Fruit fly (Drosophila melanogaster) whole organism, pupa: Measurements from ENCODE around the gene CG8861.

Experiments
- CG10348 ChIP-seq: fragments of 200-800 bp; sonication (Bioruptor generic); IDR thresholded peaks from 2 replicates; pipeline ENCODE4 v1.3.6; 2022; ENCODE audit warnings: missing biosample characterization, missing genetic modification characterization
- CG12605 ChIP-seq: fragments of 200-800 bp; sonication (Bioruptor generic); IDR thresholded peaks from 2 replicates; pipeline ENCODE4 v1.3.6; 2022; ENCODE audit warnings: missing biosample characterization, missing genetic modification characterization
- CG13204 ChIP-seq: fragments of 200-800 bp; sonication (Bioruptor generic); optimal IDR thresholded peaks from 2 replicates; lab custom pipeline; 2018; ENCODE audit warnings: missing biosample characterization, mild to moderate bottlenecking, missing genetic modification characterization, moderate library complexity
- CG14655 ChIP-seq: fragments of 200-800 bp; sonication (Bioruptor generic); optimal IDR thresholded peaks from 3 replicates; lab custom pipeline; 2017; ENCODE audit warnings: mild to moderate bottlenecking, missing biosample characterization, missing genetic modification reagents, missing genetic modification characterization
- CG15710 ChIP-seq: fragments of 200-800 bp; sonication (Bioruptor generic); optimal IDR thresholded peaks from 2 replicates; lab custom pipeline; 2018; ENCODE audit warnings: missing biosample characterization, mild to moderate bottlenecking, missing genetic modification characterization, moderate library complexity
- CG17806 ChIP-seq: fragments of 200-800 bp; sonication (Bioruptor generic); optimal IDR thresholded peaks from 2 replicates; lab custom pipeline; 2018; ENCODE audit warnings: missing biosample characterization, mild to moderate bottlenecking, missing genetic modification characterization, moderate library complexity
- CG32121 ChIP-seq: fragments of 200-800 bp; sonication (Bioruptor generic); IDR thresholded peaks from 2 replicates; pipeline ENCODE4 v1.3.6; 2022; ENCODE audit warnings: missing biosample characterization, missing genetic modification characterization
- CG34367 ChIP-seq: fragments of 200-800 bp; sonication (Bioruptor generic); optimal IDR thresholded peaks from 2 replicates; lab custom pipeline; 2018; ENCODE audit warnings: missing biosample characterization, mild to moderate bottlenecking, missing genetic modification characterization
- CG4496 ChIP-seq: fragments of 200-800 bp; sonication (Bioruptor generic); IDR thresholded peaks from 3 replicates; pipeline ENCODE4 v1.3.6; 2022; ENCODE audit warnings: missing biosample characterization, missing genetic modification characterization
- CG8159 ChIP-seq: fragments of 200-800 bp; sonication (Bioruptor generic); optimal IDR thresholded peaks from 3 replicates; lab custom pipeline; 2018; ENCODE audit warnings: missing biosample characterization, mild to moderate bottlenecking, missing genetic modification characterization, moderate library complexity
- CG8301 ChIP-seq: fragments of 200-800 bp; sonication (Bioruptor generic); optimal IDR thresholded peaks from 2 replicates; lab custom pipeline; 2018; ENCODE audit warnings: missing biosample characterization, mild to moderate bottlenecking, missing genetic modification characterization
- CG9948 ChIP-seq: fragments of 200-800 bp; sonication (Bioruptor generic); optimal IDR thresholded peaks from 2 replicates; lab custom pipeline; 2018; ENCODE audit warnings: missing biosample characterization, mild to moderate bottlenecking, missing genetic modification characterization, moderate library complexity
- D1 ChIP-seq: fragments of 200-800 bp; sonication (Bioruptor generic); optimal IDR thresholded peaks from 2 replicates; lab custom pipeline; 2018; ENCODE audit warnings: missing biosample characterization, mild to moderate bottlenecking, missing genetic modification characterization, moderate library complexity
- EcR ChIP-seq: fragments of 200-800 bp; sonication (Bioruptor generic); optimal IDR thresholded peaks from 3 replicates; lab custom pipeline; 2019; ENCODE audit warnings: missing biosample characterization, missing genetic modification characterization, mild to moderate bottlenecking, moderate library complexity, missing genetic modification reagents
- Ets98B ChIP-seq: fragments of 200-800 bp; sonication (Bioruptor generic); IDR thresholded peaks from 2 replicates; pipeline ENCODE4 v1.3.6; 2022; ENCODE audit warnings: missing biosample characterization, missing genetic modification characterization
- Pif1A ChIP-seq: fragments of 200-800 bp; sonication (Bioruptor generic); optimal IDR thresholded peaks from 3 replicates; lab custom pipeline; 2016; ENCODE audit warnings: missing biosample characterization, missing genetic modification characterization
- Pif1B ChIP-seq: fragments of 200-800 bp; sonication (Bioruptor generic); optimal IDR thresholded peaks from 3 replicates; lab custom pipeline; 2016; ENCODE audit warnings: missing biosample characterization, missing genetic modification characterization
- Snoo ChIP-seq: fragments of 200-800 bp; sonication (Bioruptor generic); optimal IDR thresholded peaks from 3 replicates; lab custom pipeline; 2017; ENCODE audit warnings: missing biosample characterization, mild to moderate bottlenecking, missing genetic modification characterization, inconsistent platforms
- fd96Ca ChIP-seq: fragments of 200-800 bp; sonication (Bioruptor generic); IDR thresholded peaks from 3 replicates; pipeline ENCODE4 v1.3.6; 2022; ENCODE audit warnings: missing biosample characterization, missing genetic modification characterization
- gl ChIP-seq: fragments of 200-800 bp; sonication (Bioruptor generic); optimal IDR thresholded peaks from 2 replicates; lab custom pipeline; 2018; ENCODE audit warnings: missing biosample characterization, mild to moderate bottlenecking, missing genetic modification characterization
- rn ChIP-seq: fragments of 200-800 bp; sonication (Bioruptor generic); IDR thresholded peaks from 2 replicates; pipeline ENCODE4 v1.3.6; 2022; ENCODE audit warnings: missing biosample characterization, missing genetic modification characterization

The CG8861 gene

DNA sequence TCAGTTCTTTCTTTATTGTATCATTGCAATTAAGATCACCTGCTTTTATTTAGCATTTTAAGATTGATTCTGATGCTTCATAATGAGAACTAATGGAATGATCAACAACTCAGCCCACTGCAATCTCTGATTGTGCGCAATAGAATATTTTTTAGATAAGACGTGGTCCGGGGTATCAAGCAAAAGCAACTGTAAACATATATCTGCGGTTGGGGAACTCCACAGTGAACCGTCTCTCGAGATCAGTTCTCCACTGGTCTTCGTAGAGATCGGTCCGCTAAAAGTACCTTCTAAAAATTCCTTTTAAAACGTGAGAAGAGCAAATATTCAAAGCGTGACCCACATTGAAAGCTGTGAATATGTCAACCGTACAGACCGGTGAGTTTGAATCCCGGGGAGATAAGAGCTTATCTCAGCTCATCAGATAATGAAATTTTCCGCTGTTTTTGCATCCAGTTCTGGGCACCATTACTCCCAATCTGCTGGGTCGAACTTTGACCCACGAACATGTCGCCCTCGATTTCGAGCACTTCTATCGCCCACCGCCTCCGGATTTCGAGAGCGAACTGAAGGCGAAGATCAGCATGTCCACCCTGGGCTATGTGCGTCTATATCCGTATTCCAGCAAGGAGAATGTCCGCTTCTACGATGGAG is 34.9 kb upstream of the CG8861 start, which contains the start of gene CG18473:
TSS of gene CG18473 (plus strand) at position 240 of the 654 bp plus-strand sequence.
- TF ChIP-seq EcR (GFP tag; lab: Kevin White, UChicago) = no peak
- no peak for TF ChIP-seq CG32121 (GFP tag; lab: Robert Waterston, UW)
- TF ChIP-seq CG8159 (tag; lab: Kevin White, UChicago) = no peak
- TF ChIP-seq CG10348 (GFP tag; lab: Robert Waterston, UW) = no peak
- TF ChIP-seq D1 (tag; lab: Kevin White, UChicago) = no peak
- TF ChIP-seq, all 21 proteins: peak for 0

dm6 chr3R:9359393-9359792 is 31.1 kb upstream of the CG8861 start:
- no peak for TF ChIP-seq gl (tag; lab: Kevin White, UChicago)
- TF ChIP-seq CG8301 (tag; lab: Kevin White, UChicago) = no peak
- no peak for TF ChIP-seq CG32121 (GFP tag; lab: Robert Waterston, UW)
- no peak for TF ChIP-seq CG15710
- TF ChIP-seq rn = no peak
- no peak for TF ChIP-seq Pif1B (GFP tag; lab: Kevin White, UChicago)
- no peak for TF ChIP-seq CG17806 (tag; lab: Kevin White, UChicago)
- no peak; the same call in 1 of the 2 replicates for TF ChIP-seq Ets98B
- no peak for TF ChIP-seq D1 (tag; lab: Kevin White, UChicago)
- TF ChIP-seq CG34367 (tag; lab: Kevin White, UChicago) = no peak
- TF ChIP-seq EcR (GFP tag; lab: Kevin White, UChicago) = no peak
- no peak for TF ChIP-seq CG13204 (GFP tag; lab: Kevin White, UChicago)
- no peak for TF ChIP-seq CG10348 (GFP tag; lab: Robert Waterston, UW)
- no peak for TF ChIP-seq CG12605 (GFP tag; lab: Robert Waterston, UW)
- no peak for TF ChIP-seq Pif1A (GFP tag; lab: Kevin White, UChicago)
- no peak for TF ChIP-seq CG14655 (GFP tag; lab: Kevin White, UChicago)
- no peak for TF ChIP-seq Snoo
- TF ChIP-seq CG9948 = no peak
- no peak for TF ChIP-seq CG8159 (tag; lab: Kevin White, UChicago)

DNA sequence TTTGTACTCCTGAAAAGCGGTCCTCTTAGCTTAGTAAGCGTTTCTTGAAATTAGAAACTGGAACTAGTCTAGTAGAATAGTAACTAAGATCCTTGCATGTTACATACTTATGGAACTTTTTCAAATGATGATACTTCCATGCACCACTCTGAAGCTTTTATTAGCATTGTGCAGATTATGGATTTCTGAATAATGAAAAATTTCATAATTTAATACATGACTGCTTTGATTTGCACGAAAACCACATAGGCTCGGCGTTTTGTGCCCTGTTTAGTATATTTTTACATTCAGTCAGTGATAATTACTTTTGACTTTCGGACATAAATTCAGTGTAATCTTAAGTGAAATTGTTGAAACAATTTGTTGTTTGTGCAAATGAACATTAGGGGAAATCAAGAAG is 26.9 kb upstream of the CG8861 start, which contains the start of gene CG43675:
TSS of gene CG43675 (plus strand) at position 301 of the 400 bp plus-strand sequence.
- TF ChIP-seq CG8159 (tag; lab: Kevin White, UChicago) (no peak), Pif1B (GFP tag; lab: Kevin White, UChicago) (no peak), Pif1A (GFP tag; lab: Kevin White, UChicago) (no peak), rn (no peak), CG9948 (no peak), CG14655 (GFP tag; lab: Kevin White, UChicago) (no peak), D1 (tag; lab: Kevin White, UChicago) (no peak), Snoo (no peak)

- TF ChIP-seq Pif1A (GFP tag; lab: Kevin White, UChicago) (peak; percentile 83), fd96Ca (GFP tag; lab: Robert Waterston, UW) (no peak), Ets98B (no peak), CG32121 (GFP tag; lab: Robert Waterston, UW) (no peak), gl (tag; lab: Kevin White, UChicago) (no peak), CG13204 (GFP tag; lab: Kevin White, UChicago) (no peak), CG14655 (GFP tag; lab: Kevin White, UChicago) (peak; percentile 94), rn (no peak), CG17806 (tag; lab: Kevin White, UChicago) (peak; percentile 85), D1 (tag; lab: Kevin White, UChicago) (peak; percentile 89), Snoo (peak; percentile 84), Pif1B (GFP tag; lab: Kevin White, UChicago) (peak; percentile 75), CG15710 (peak; percentile 82), EcR (GFP tag; lab: Kevin White, UChicago) (no peak), CG8301 (tag; lab: Kevin White, UChicago) (peak; percentile 93), CG34367 (tag; lab: Kevin White, UChicago) (peak; percentile 79), CG10348 (GFP tag; lab: Robert Waterston, UW) (no peak), CG8159 (tag; lab: Kevin White, UChicago) (peak; percentile 93), CG4496 (GFP tag; lab: Robert Waterston, UW) (no peak), CG9948 (peak; percentile 90), CG12605 (GFP tag; lab: Robert Waterston, UW) (no peak)
Measured at dm6 chr3R:9353276-9353652, 25.0 kb upstream of the CG8861 start.

DNA sequence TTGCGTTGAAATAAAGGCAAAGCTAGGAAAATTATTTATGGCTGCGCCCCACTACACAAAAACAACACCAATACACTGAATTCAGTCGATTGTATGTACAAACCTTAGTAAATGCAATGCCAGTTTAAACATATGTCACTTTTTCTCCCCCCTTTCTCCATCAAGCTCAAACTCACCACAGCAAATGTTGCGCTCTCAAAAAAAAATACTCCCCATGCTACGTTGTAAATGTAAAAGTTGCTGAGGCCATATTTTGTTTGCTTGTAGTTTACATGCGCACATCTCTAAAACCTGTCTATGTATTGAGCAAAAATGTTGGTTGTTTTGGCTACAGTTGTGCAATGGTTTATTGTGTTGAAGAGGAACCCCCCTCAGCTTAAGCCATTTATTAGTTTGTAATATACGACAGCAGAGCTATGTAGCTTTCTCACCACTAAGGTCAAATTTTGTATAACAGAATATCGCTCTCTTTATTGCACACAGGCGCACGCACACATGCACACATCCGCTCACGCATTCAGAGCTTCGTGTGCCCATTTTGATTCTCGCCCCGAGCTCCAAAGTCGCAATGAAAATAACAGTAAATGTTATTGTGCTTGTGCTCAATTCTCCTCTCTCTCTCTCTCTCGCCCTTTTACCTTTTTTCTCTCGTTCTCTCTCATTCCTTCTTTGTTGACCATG is 24.4 kb upstream of the CG8861 start:
- TF ChIP-seq EcR (GFP tag; lab: Kevin White, UChicago) (peak; percentile 58), CG12605 (GFP tag; lab: Robert Waterston, UW) (no peak)
